Worm (Caenorhabditis elegans) whole organism, L4 larva: Measurements from ENCODE around the gene ser-7.
A peak's percentile ranks its signal among the peaks of the same experiment; 100 is the strongest.

ENCODE experiments used
- R02D3.7 ChIP-seq: fragments of 150-350 bp; sonication (generic microtip); optimal IDR thresholded peaks from 3 replicates; lab custom pipeline; 2014; ENCODE audit warnings: missing biosample characterization, missing genetic modification characterization
- Y48G9A.11 ChIP-seq: fragments of 200-800 bp; sonication (Bioruptor generic); IDR thresholded peaks from 2 replicates; pipeline ENCODE4 v1.3.6; 2022; ENCODE audit warnings: missing genetic modification reagents, missing genetic modification characterization, missing compliant biosample characterization
- aha-1 ChIP-seq: fragments of 150-350 bp; peaks from one replicate; lab custom pipeline; 2014; ENCODE audit warnings: missing biosample characterization, missing genetic modification characterization
- ceh-20 ChIP-seq: fragments of 200-800 bp; sonication (Bioruptor generic); IDR thresholded peaks from 2 replicates; pipeline ENCODE4 v1.3.6; 2022; ENCODE audit warnings: missing genetic modification reagents, missing genetic modification characterization, missing compliant biosample characterization
- ceh-82 ChIP-seq: sonication (generic microtip); optimal IDR thresholded peaks from 2 replicates; lab custom pipeline; 2017; ENCODE audit warnings: missing biosample characterization, missing genetic modification characterization
- ces-1 ChIP-seq: fragments of 150-350 bp; sonication (generic microtip); optimal IDR thresholded peaks from 4 replicates; lab custom pipeline; 2014; ENCODE audit warnings: missing biosample characterization, missing genetic modification reagents, missing genetic modification characterization
- daf-16 ChIP-seq, 3 experiments: sonication (generic microtip); optimal IDR thresholded peaks; 2 replicates each; lab custom pipeline; 2016 to 2017; ENCODE audit warnings: missing genetic modification characterization in 3 of 3, missing genetic modification reagents in 3 of 3, mild to moderate bottlenecking in 2 of 3, missing compliant biosample characterization in 2 of 3, missing biosample characterization in 1 of 3, moderate library complexity in 1 of 3
- dmd-6 ChIP-seq: fragments of 200-800 bp; sonication (Bioruptor generic); IDR thresholded peaks from 2 replicates; pipeline ENCODE4 v1.3.6; 2022; ENCODE audit warnings: missing genetic modification reagents, missing genetic modification characterization, missing compliant biosample characterization
- dmd-8 ChIP-seq: fragments of 200-800 bp; sonication (Bioruptor generic); IDR thresholded peaks from 2 replicates; pipeline ENCODE4 v1.3.6; 2022; ENCODE audit warnings: missing genetic modification characterization, missing compliant biosample characterization
- dve-1 ChIP-seq: sonication (generic microtip); optimal IDR thresholded peaks from 2 replicates; lab custom pipeline; 2017; ENCODE audit warnings: antibody characterized with exemption, mild to moderate bottlenecking, missing genetic modification characterization, missing compliant biosample characterization; ENCODE audit not compliant: insufficient read depth
- fkh-10 ChIP-seq: fragments of 150-350 bp; optimal IDR thresholded peaks from 2 replicates; lab custom pipeline; 2014; ENCODE audit warnings: missing biosample characterization, missing genetic modification reagents, missing genetic modification characterization
- fos-1 ChIP-seq: fragments of 150-350 bp; optimal IDR thresholded peaks from 2 replicates; lab custom pipeline; 2014; ENCODE audit warnings: missing biosample characterization, missing genetic modification characterization
- hif-1 ChIP-seq, 2 experiments: sonication (generic microtip); optimal IDR thresholded peaks; 2 replicates each; lab custom pipeline; 2016 to 2017; ENCODE audit warnings: missing compliant biosample characterization in 2 of 2, missing genetic modification characterization in 2 of 2, missing genetic modification reagents in 2 of 2, missing genotype in 2 of 2, mild to moderate bottlenecking in 1 of 2
- hlh-11 ChIP-seq: fragments of 200-800 bp; sonication (Bioruptor generic); optimal IDR thresholded peaks from 2 replicates; lab custom pipeline; 2018; ENCODE audit warnings: mild to moderate bottlenecking, missing genetic modification characterization, missing compliant biosample characterization
- jun-1 ChIP-seq: fragments of 150-350 bp; optimal IDR thresholded peaks from 2 replicates; lab custom pipeline; 2014; ENCODE audit warnings: missing biosample characterization, missing genetic modification reagents, missing genetic modification characterization
- lin-1 ChIP-seq: fragments of 200-800 bp; sonication (Bioruptor generic); IDR thresholded peaks from 2 replicates; pipeline ENCODE4 v1.3.6; 2022; ENCODE audit warnings: missing genetic modification reagents, missing genetic modification characterization, missing compliant biosample characterization
- lin-15B ChIP-seq: fragments of 150-350 bp; sonication (generic microtip); optimal IDR thresholded peaks from 3 replicates; lab custom pipeline; 2014; ENCODE audit warnings: missing biosample characterization, missing genetic modification characterization
- lin-29 ChIP-seq: fragments of 200-800 bp; sonication (Bioruptor generic); IDR thresholded peaks from 2 replicates; pipeline ENCODE4 v1.3.6; 2022; ENCODE audit warnings: missing genetic modification reagents, missing genetic modification characterization, missing compliant biosample characterization
- lin-38 ChIP-seq: fragments of 200-800 bp; sonication (Bioruptor generic); IDR thresholded peaks from 2 replicates; pipeline ENCODE4 v1.3.6; 2022; ENCODE audit warnings: missing genetic modification reagents, missing genetic modification characterization, missing compliant biosample characterization
- lin-39 ChIP-seq: fragments of 150-350 bp; optimal IDR thresholded peaks from 2 replicates; lab custom pipeline; 2014; ENCODE audit warnings: missing biosample characterization, missing genetic modification reagents, missing genetic modification characterization
- lsy-2 ChIP-seq, 2 experiments: fragments of 150-350 bp in 1 of 2; sonication (generic microtip) in 1 of 2; optimal IDR thresholded peaks; 2 replicates each; lab custom pipeline; 2014 to 2017; ENCODE audit warnings: missing biosample characterization in 2 of 2, missing genetic modification characterization in 2 of 2
- madf-5 ChIP-seq, 2 experiments: fragments of 200-800 bp; sonication (Bioruptor generic); IDR thresholded peaks; 2 replicates each; pipeline ENCODE4 v1.3.6; 2022; ENCODE audit warnings: missing compliant biosample characterization in 2 of 2, missing genetic modification characterization in 2 of 2
- madf-9 ChIP-seq: fragments of 200-800 bp; sonication (Bioruptor generic); conservative IDR thresholded peaks from 2 replicates; pipeline ENCODE4 v1.3.6; 2022; ENCODE audit warnings: missing genetic modification reagents, missing genetic modification characterization, missing compliant biosample characterization
- mdl-1 ChIP-seq, 2 experiments: fragments of 150-350 bp in 1 of 2; sonication (generic microtip) in 1 of 2; optimal IDR thresholded peaks; 2 replicates each; lab custom pipeline; 2014 to 2017; ENCODE audit warnings: missing biosample characterization in 2 of 2, missing genetic modification characterization in 2 of 2
- mdt-29 ChIP-seq: fragments of 200-800 bp; sonication (Bioruptor generic); IDR thresholded peaks from 2 replicates; pipeline ENCODE4 v1.3.6; 2022; ENCODE audit warnings: missing genetic modification reagents, missing genetic modification characterization, missing compliant biosample characterization
- mep-1 ChIP-seq: fragments of 150-350 bp; sonication (generic microtip); optimal IDR thresholded peaks from 3 replicates; lab custom pipeline; 2014; ENCODE audit warnings: missing biosample characterization, missing genetic modification characterization
- mes-2 ChIP-seq: sonication (generic microtip); optimal IDR thresholded peaks from 2 replicates; lab custom pipeline; 2016; ENCODE audit warnings: missing genotype, mild to moderate bottlenecking, missing genetic modification characterization, missing compliant biosample characterization; ENCODE audit not compliant: poor library complexity, severe bottlenecking
- mxl-2 ChIP-seq: fragments of 200-800 bp; sonication (Bioruptor generic); conservative IDR thresholded peaks from 2 replicates; pipeline ENCODE4 v1.3.6; 2022; ENCODE audit warnings: missing genetic modification reagents, missing genetic modification characterization, missing compliant biosample characterization
- mxl-3 ChIP-seq: fragments of 200-800 bp; sonication (Bioruptor generic); optimal IDR thresholded peaks from 2 replicates; lab custom pipeline; 2018; ENCODE audit warnings: mild to moderate bottlenecking, missing genetic modification characterization, missing compliant biosample characterization
- nhr-10 ChIP-seq: fragments of 150-350 bp; optimal IDR thresholded peaks from 2 replicates; lab custom pipeline; 2014; ENCODE audit warnings: missing biosample characterization, missing genetic modification characterization
- nhr-102 ChIP-seq: sonication (generic microtip); optimal IDR thresholded peaks from 2 replicates; lab custom pipeline; 2016; ENCODE audit warnings: mild to moderate bottlenecking, missing genetic modification characterization, moderate library complexity, missing compliant biosample characterization
- nhr-237 ChIP-seq: sonication (generic microtip); optimal IDR thresholded peaks from 2 replicates; lab custom pipeline; 2017; ENCODE audit warnings: missing biosample characterization, missing genetic modification characterization
- nhr-28 ChIP-seq: fragments of 150-350 bp; optimal IDR thresholded peaks from 2 replicates; lab custom pipeline; 2014; ENCODE audit warnings: missing biosample characterization, missing genetic modification characterization
- nhr-41 ChIP-seq: fragments of 200-800 bp; sonication (Bioruptor generic); IDR thresholded peaks from 2 replicates; pipeline ENCODE4 v1.3.6; 2022; ENCODE audit warnings: missing genetic modification reagents, missing genetic modification characterization, missing compliant biosample characterization
- nhr-48 ChIP-seq: sonication (generic microtip); optimal IDR thresholded peaks from 2 replicates; lab custom pipeline; 2016; ENCODE audit warnings: mild to moderate bottlenecking, missing genetic modification characterization, missing compliant biosample characterization
- nhr-77 ChIP-seq: fragments of 150-350 bp; optimal IDR thresholded peaks from 2 replicates; lab custom pipeline; 2014; ENCODE audit warnings: missing biosample characterization, missing genetic modification characterization
- pha-4 ChIP-seq, 2 experiments: fragments of 150-350 bp in 1 of 2; fragments of 200-800 bp in 1 of 2; sonication (Bioruptor generic) in 1 of 2; IDR thresholded peaks in 1 of 2; optimal IDR thresholded peaks in 1 of 2; 2 replicates each; pipeline versions ENCODE4 v1.3.6 to Lab custom; 2014 to 2022; ENCODE audit warnings: missing genetic modification characterization in 2 of 2, missing genetic modification reagents in 2 of 2, missing biosample characterization in 1 of 2, missing compliant biosample characterization in 1 of 2
- php-3 ChIP-seq: fragments of 200-800 bp; sonication (Bioruptor generic); IDR thresholded peaks from 2 replicates; pipeline ENCODE4 v1.3.6; 2022; ENCODE audit warnings: missing genetic modification reagents, missing genetic modification characterization, missing compliant biosample characterization
- pqm-1 ChIP-seq: sonication (generic microtip); optimal IDR thresholded peaks from 2 replicates; lab custom pipeline; 2017; ENCODE audit warnings: missing biosample characterization, missing genetic modification characterization
- rbr-2 ChIP-seq: sonication (generic microtip); optimal IDR thresholded peaks from 2 replicates; lab custom pipeline; 2016; ENCODE audit warnings: missing genotype, missing genetic modification characterization, missing compliant biosample characterization
- skn-1 ChIP-seq: fragments of 150-350 bp; optimal IDR thresholded peaks from 2 replicates; lab custom pipeline; 2014; ENCODE audit warnings: missing biosample characterization, missing genetic modification characterization
- snpc-4 ChIP-seq: fragments of 150-350 bp; optimal IDR thresholded peaks from 2 replicates; lab custom pipeline; 2014; ENCODE audit warnings: missing biosample characterization, missing genetic modification characterization
- spr-3 ChIP-seq: fragments of 200-800 bp; sonication (Bioruptor generic); optimal IDR thresholded peaks from 2 replicates; lab custom pipeline; 2018; ENCODE audit warnings: mild to moderate bottlenecking, missing genetic modification characterization, missing compliant biosample characterization
- tag-97 ChIP-seq: fragments of 200-800 bp; sonication (Bioruptor generic); IDR thresholded peaks from 2 replicates; pipeline ENCODE4 v1.3.6; 2022; ENCODE audit warnings: missing genetic modification characterization, missing compliant biosample characterization
- tra-1 ChIP-seq: fragments of 200-800 bp; sonication (Bioruptor generic); IDR thresholded peaks from 2 replicates; pipeline ENCODE4 v1.3.6; 2022; ENCODE audit warnings: missing genetic modification reagents, missing genetic modification characterization, missing compliant biosample characterization
- unc-62 ChIP-seq, 3 experiments: fragments of 150-350 bp in 1 of 3; sonication (generic microtip); optimal IDR thresholded peaks in 2 of 3; peaks in 1 of 3; 1 replicate in 1 of 3; 2 replicates in 2 of 3; lab custom pipeline; 2014 to 2017; ENCODE audit warnings: missing biosample characterization in 3 of 3, missing genetic modification characterization in 3 of 3, missing genetic modification reagents in 3 of 3, missing genotype in 1 of 3
- zag-1 ChIP-seq: fragments of 150-350 bp; optimal IDR thresholded peaks from 2 replicates; lab custom pipeline; 2014; ENCODE audit warnings: missing biosample characterization, missing genetic modification characterization
- ztf-7 ChIP-seq: fragments of 150-350 bp; optimal IDR thresholded peaks from 2 replicates; lab custom pipeline; 2014; ENCODE audit warnings: missing biosample characterization, missing genetic modification characterization

ser-7 gene

DNA sequence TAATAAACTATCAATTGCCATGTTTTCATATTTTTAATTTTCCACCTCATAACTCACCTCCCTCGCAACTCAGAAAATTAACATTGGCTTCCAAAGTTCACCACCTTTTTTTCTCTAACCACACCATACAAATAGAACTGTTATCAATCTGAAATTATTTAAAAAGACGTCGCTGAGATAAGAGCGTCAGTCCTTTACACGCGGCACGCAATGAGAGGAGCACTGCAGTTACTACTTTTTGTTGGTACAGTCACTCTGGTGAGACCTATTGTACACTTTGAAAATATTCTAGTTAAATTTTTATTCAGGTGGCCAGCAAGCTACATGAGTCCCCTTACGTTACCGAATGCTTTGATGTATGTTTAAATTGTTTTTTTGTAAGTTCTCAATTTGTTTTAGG is 21.4 kb downstream of the ser-7 start, which contains the start of gene T02C5.1 (continued):
- no peak for TF ChIP-seq madf-5 (GFP tag; IDR thresholded peaks at IDR 0.05; lab: Robert Waterston, UW)
- peak; percentile 50 for TF ChIP-seq nhr-28
- no peak for TF ChIP-seq snpc-4 (tag; lab: Kevin White, UChicago)
- no peak for TF ChIP-seq lin-38 (GFP tag; lab: Robert Waterston, UW)
- no peak for TF ChIP-seq ztf-7 (tag; lab: Kevin White, UChicago)
- TF ChIP-seq mes-2, result peak; percentile 58
- TF ChIP-seq dve-1 (tag; lab: Kevin White, UChicago), result peak; percentile 50
- no peak for TF ChIP-seq ces-1 (GFP tag; lab: Kevin White, UChicago)
- no peak for TF ChIP-seq Y48G9A.11 (GFP tag; lab: Robert Waterston, UW)
- TF ChIP-seq lin-1 (GFP tag; lab: Robert Waterston, UW), result 0 out of 2 replicates have a peak, but pooled peaks have one; percentile 10

DNA sequence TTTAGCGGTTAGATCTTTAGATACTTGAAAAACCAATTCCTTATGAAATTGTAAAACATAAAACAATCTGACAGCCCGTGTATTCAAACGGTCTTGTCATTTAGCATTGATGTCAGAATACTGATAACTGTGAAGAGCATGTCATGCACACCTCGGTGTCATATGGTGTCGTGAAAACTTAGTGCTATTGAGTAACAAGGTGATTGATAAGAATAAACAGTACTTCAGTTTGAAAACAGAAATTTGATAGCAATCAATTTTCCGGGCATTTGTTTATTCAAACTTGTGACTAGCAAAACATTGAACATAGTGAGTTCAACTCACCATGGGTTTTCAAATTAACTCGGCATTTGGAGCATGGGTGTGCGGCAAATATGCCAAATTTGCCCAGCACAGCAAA is 21.9 kb downstream of the ser-7 start:
- TF ChIP-seq nhr-102 (tag; lab: Kevin White, UChicago), result no peak
- no peak for TF ChIP-seq tag-97 (GFP tag; lab: Robert Waterston, UW)
- TF ChIP-seq mxl-2, result no peak
- no peak for TF ChIP-seq fos-1 (tag; lab: Kevin White, UChicago)
- TF ChIP-seq spr-3 (GFP tag; lab: Kevin White, UChicago), result no peak
- no peak for TF ChIP-seq hif-1 (tag; optimal IDR thresholded peaks at IDR 0.05; lab: Kevin White, UChicago)
- TF ChIP-seq pqm-1 (tag; lab: Kevin White, UChicago), result peak; percentile 85
- no peak for TF ChIP-seq mdl-1 (tag; optimal IDR thresholded peaks at IDR 0.05; lab: Kevin White, UChicago)
- no peak for TF ChIP-seq madf-9
- TF ChIP-seq nhr-10 (tag; lab: Kevin White, UChicago), result no peak
- TF ChIP-seq unc-62 (GFP tag; optimal IDR thresholded peaks at IDR 0.05 in 1 of 2; lab: Kevin White, UChicago), result peak in 1 of 2 experiments; percentile 26
- TF ChIP-seq unc-62 (tag; optimal IDR thresholded peaks at IDR 0.05; lab: Kevin White, UChicago), result no peak
- peak; percentile 84 for TF ChIP-seq hlh-11 (tag; lab: Kevin White, UChicago)
- no peak for TF ChIP-seq nhr-237 (tag; lab: Kevin White, UChicago)
- no peak for TF ChIP-seq lin-38 (GFP tag; lab: Robert Waterston, UW)
- no peak for TF ChIP-seq rbr-2 (tag; lab: Kevin White, UChicago)
- TF ChIP-seq nhr-48 (tag; lab: Kevin White, UChicago), result peak; percentile 1
- no peak for TF ChIP-seq pha-4 (GFP tag; IDR thresholded peaks at IDR 0.05; lab: Robert Waterston, UW)
- no peak for TF ChIP-seq pha-4 (tag; optimal IDR thresholded peaks at IDR 0.05; lab: Kevin White, UChicago)
- peak; percentile 79; the same call in 1 of the 2 replicates for TF ChIP-seq tra-1
- TF ChIP-seq lsy-2 (tag; optimal IDR thresholded peaks at IDR 0.05; lab: Kevin White, UChicago), result peak in 1 of 2 experiments; percentile 23
- no peak for TF ChIP-seq daf-16 (GFP tag; optimal IDR thresholded peaks at IDR 0.05; lab: Kevin White, UChicago)
- peak; percentile 94 for TF ChIP-seq daf-16 (tag; optimal IDR thresholded peaks at IDR 0.05; lab: Kevin White, UChicago)
- no peak for TF ChIP-seq skn-1
- TF ChIP-seq dmd-6 (GFP tag; lab: Robert Waterston, UW), result peak; percentile 90
- peak; percentile 19; the same call in 1 of the 2 replicates for TF ChIP-seq lin-1 (GFP tag; lab: Robert Waterston, UW)
- TF ChIP-seq ceh-20 (GFP tag; lab: Robert Waterston, UW), result no peak
- TF ChIP-seq dmd-8 (GFP tag; lab: Robert Waterston, UW), result no peak
- peak; percentile 1 for TF ChIP-seq mep-1 (tag; lab: Kevin White, UChicago)
- no peak for TF ChIP-seq ceh-82 (tag; lab: Kevin White, UChicago)
- no peak for TF ChIP-seq lin-39 (tag; lab: Kevin White, UChicago)
- no peak for TF ChIP-seq lin-15B (tag; lab: Kevin White, UChicago)
- peak; percentile 62 for TF ChIP-seq nhr-77
- no peak for TF ChIP-seq R02D3.7
- no peak for TF ChIP-seq aha-1 (tag; lab: Kevin White, UChicago)
- no peak for TF ChIP-seq madf-5 (GFP tag; IDR thresholded peaks at IDR 0.05; lab: Robert Waterston, UW)
- TF ChIP-seq php-3 (GFP tag; lab: Robert Waterston, UW), result peak; percentile 69; the same call in 1 of the 2 replicates
- TF ChIP-seq lin-29 (GFP tag; lab: Robert Waterston, UW), result no peak
- no peak for TF ChIP-seq mdt-29
- no peak for TF ChIP-seq zag-1 (tag; lab: Kevin White, UChicago)
- TF ChIP-seq jun-1 (tag; lab: Kevin White, UChicago), result no peak
- TF ChIP-seq nhr-41, result peak; percentile 25; the same call in 1 of the 2 replicates
- TF ChIP-seq fkh-10 (GFP tag; lab: Kevin White, UChicago), result no peak
- TF ChIP-seq mxl-3 (GFP tag; lab: Kevin White, UChicago), result peak; percentile 28
- peak; percentile 6 for TF ChIP-seq mes-2
